Worm (Caenorhabditis elegans) whole organism, L2 larva: ENCODE results near the gene sca-1.

Source experiments
- F13H6.1 ChIP-seq: sonication (generic microtip); optimal IDR thresholded peaks from 2 replicates; lab custom pipeline; 2016; ENCODE audit warnings: missing genetic modification characterization, missing compliant biosample characterization
- alr-1 ChIP-seq: fragments of 150-350 bp; optimal IDR thresholded peaks from 2 replicates; lab custom pipeline; 2014; ENCODE audit warnings: missing biosample characterization, missing genetic modification characterization
- ama-1 ChIP-seq: fragments of 150-350 bp; optimal IDR thresholded peaks from 2 replicates; lab custom pipeline; 2018; ENCODE audit warnings: inconsistent platforms
- egl-27 ChIP-seq: sonication (generic microtip); optimal IDR thresholded peaks from 3 replicates; lab custom pipeline; 2017; ENCODE audit warnings: missing biosample characterization, missing genetic modification reagents, missing genetic modification characterization
- lin-13 ChIP-seq: fragments of 150-350 bp; optimal IDR thresholded peaks from 2 replicates; lab custom pipeline; 2014; ENCODE audit warnings: missing biosample characterization, missing genetic modification reagents, missing genetic modification characterization
- lin-39 ChIP-seq: fragments of 150-350 bp; optimal IDR thresholded peaks from 2 replicates; lab custom pipeline; 2014; ENCODE audit warnings: missing biosample characterization, missing genetic modification reagents, missing genetic modification characterization
- lsy-2 ChIP-seq, 2 experiments: fragments of 150-350 bp in 1 of 2; sonication (generic microtip) in 1 of 2; optimal IDR thresholded peaks; 2 replicates each; lab custom pipeline; 2014 to 2017; ENCODE audit warnings: missing biosample characterization in 2 of 2, missing genetic modification characterization in 2 of 2
- mbf-1 ChIP-seq: sonication (generic microtip); optimal IDR thresholded peaks from 2 replicates; lab custom pipeline; 2017; ENCODE audit warnings: missing biosample characterization, missing genetic modification characterization
- nhr-129 ChIP-seq: fragments of 150-350 bp; optimal IDR thresholded peaks from 2 replicates; lab custom pipeline; 2014; ENCODE audit warnings: missing biosample characterization, missing genetic modification characterization
- nhr-21 ChIP-seq: fragments of 150-350 bp; optimal IDR thresholded peaks from 2 replicates; lab custom pipeline; 2014; ENCODE audit warnings: missing biosample characterization, missing genetic modification characterization
- nhr-23 ChIP-seq: fragments of 150-350 bp; optimal IDR thresholded peaks from 2 replicates; lab custom pipeline; 2014; ENCODE audit warnings: missing biosample characterization, missing genetic modification reagents, missing genetic modification characterization
- nhr-25 ChIP-seq: fragments of 150-350 bp; sonication (generic microtip); optimal IDR thresholded peaks from 3 replicates; lab custom pipeline; 2014; ENCODE audit warnings: missing biosample characterization, missing genetic modification characterization
- sma-3 ChIP-seq: sonication (generic microtip); optimal IDR thresholded peaks from 2 replicates; lab custom pipeline; 2016; ENCODE audit warnings: missing genetic modification reagents, missing genetic modification characterization, missing compliant biosample characterization
- unc-39 ChIP-seq: fragments of 150-350 bp; optimal IDR thresholded peaks from 2 replicates; lab custom pipeline; 2014; ENCODE audit warnings: missing biosample characterization, missing genetic modification characterization
- unc-55 ChIP-seq: fragments of 150-350 bp; sonication (generic microtip); optimal IDR thresholded peaks from 3 replicates; lab custom pipeline; 2014; ENCODE audit warnings: missing biosample characterization, missing genetic modification reagents, missing genetic modification characterization
- ztf-11 ChIP-seq: sonication (generic microtip); optimal IDR thresholded peaks from 2 replicates; lab custom pipeline; 2017; ENCODE audit warnings: missing biosample characterization, missing genetic modification characterization

sca-1 gene

DNA sequence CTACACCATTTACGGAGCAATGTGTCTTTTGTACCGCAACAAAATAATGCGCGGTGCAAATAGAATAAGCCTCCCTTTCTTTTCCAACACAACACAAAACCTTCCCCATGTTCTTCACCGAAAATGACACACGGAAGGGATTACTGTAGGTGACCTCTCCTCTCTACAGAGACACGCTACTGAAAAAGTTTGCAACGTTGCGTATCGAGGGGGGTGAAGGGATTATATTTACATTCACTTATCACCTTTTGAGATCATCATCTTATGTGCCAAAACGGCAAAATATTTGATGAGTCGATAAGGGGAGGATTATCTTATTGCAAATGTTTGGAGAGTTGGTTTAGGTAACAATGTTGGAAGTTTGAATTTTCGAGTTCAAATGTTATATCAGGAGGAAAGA is 33.6 kb downstream of the sca-1 start:
- TF ChIP-seq egl-27 (tag; lab: Kevin White, UChicago) (no peak), ztf-11 (no peak)

DNA sequence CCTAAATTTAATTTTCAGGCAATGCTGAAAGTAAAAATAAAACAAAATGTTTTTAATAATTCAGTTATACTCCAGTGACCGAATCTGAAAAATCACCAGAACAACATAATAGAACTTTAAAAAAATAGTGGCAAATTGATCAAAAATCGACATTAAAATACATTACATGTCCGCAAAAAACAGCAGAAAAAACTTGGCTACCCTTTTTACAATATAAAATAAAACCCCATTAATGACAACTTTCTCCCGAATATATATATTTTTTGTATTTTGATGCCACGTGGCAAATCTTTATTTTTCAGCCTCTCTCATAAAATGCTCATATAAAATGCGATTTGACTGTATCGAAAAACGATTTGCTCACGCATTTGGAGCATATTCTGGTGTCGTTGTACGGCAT is 35.1 kb downstream of the sca-1 start, which contains the start of gene ptr-19:
Gene ptr-19, plus strand, starts transcription at position 301 of the 400 bp plus-strand sequence.
- TF ChIP-seq sma-3 (no peak), unc-39 (tag; lab: Kevin White, UChicago) (no peak), nhr-25 (tag; lab: Kevin White, UChicago) (no peak), ztf-11 (no peak), mbf-1 (no peak), lin-13 (no peak), lin-39 (no peak), lsy-2 (tag; optimal IDR thresholded peaks at IDR 0.05; lab: Kevin White, UChicago) (no peak), nhr-129 (tag; lab: Kevin White, UChicago) (no peak)

DNA sequence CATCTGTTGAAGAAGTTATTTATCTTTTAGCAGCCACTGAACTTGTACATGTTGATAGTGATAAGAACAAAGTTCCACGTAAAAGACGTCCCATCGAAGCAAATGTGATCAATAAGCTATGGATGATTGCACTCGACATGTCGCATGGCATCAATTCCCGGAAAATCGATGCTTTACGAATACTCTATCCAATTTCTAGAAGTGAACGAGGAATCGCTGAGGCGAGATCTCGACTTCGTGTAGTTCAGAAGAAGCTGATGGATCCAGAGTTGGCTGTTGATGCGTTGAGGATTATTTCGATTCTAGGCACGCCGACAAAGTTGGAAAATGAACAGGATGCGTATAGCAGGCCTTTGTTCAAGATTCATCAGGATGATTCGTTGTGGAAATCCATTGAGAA is 47.0 kb downstream of the sca-1 start:
- TF ChIP-seq nhr-25 (tag; lab: Kevin White, UChicago): no peak
- no peak for TF ChIP-seq unc-55 (GFP tag; lab: Kevin White, UChicago)
- no peak for TF ChIP-seq alr-1 (tag; lab: Kevin White, UChicago)
- TF ChIP-seq mbf-1: no peak
- TF ChIP-seq F13H6.1 (tag; lab: Kevin White, UChicago): no peak

DNA sequence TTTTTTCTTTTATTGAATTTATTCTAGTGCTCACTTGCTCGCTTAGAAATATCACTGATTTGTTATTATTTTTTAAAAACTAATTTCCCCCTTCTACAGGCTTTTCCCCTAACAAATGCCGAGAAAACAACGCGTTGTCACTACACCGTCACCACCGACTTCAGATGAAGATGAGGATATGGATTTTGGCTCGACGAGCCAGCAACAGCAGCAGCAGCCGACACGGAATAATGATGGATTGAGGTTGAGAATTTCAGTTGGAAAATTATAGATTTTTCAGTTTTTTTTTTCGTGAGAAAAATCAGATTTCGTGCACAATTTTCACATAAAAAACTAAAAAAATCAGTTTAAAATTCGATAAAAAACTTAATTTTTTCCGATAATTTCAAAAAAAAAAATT is 53.6 kb downstream of the sca-1 start, which contains the start of gene dpy-28:
Gene dpy-28, plus strand, starts transcription at position 100 of the 400 bp plus-strand sequence.
- TF ChIP-seq nhr-21 (tag; lab: Kevin White, UChicago): peak; percentile 21
- TF ChIP-seq unc-55 (GFP tag; lab: Kevin White, UChicago): no peak
- TF ChIP-seq ama-1 (lab: Kevin White, UChicago): peak; percentile 21
- no peak for TF ChIP-seq nhr-23
